Worm (Caenorhabditis elegans): ENCODE data around the gene arid-1.

DNA sequence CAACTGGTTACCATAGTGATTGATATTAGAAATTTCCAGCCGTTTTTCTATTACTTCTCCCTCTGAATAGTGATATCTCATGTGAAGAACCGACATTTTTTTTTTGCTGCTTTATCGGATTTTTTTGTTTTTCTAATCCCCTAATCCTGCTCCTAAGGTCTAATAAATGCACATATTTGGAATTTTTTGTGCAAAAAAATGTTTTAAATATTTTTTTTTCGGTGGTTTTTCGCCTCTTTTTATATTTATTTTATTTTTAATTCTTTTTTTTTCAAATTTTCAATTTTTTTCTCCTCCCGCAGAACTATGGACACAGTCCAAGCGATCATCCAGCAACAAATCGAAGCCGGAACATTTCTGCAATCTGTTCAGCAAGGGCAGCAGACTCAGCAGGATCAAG is 19.3 kb upstream of the arid-1 start, which contains the start of gene Y108G3AL.2:
- TF ChIP-seq him-1 (tag; optimal IDR thresholded peaks at IDR 0.05) (no peak), dao-5 (tag; optimal IDR thresholded peaks at IDR 0.05) (no peak), W03F9.2 (tag; optimal IDR thresholded peaks at IDR 0.05) (no peak)

Data from whole organism, L4/young adult.